Fruit fly (Drosophila melanogaster) whole organism, embryonic: ENCODE data around the gene UQCR-6.4L.
A peak's percentile ranks its signal among the peaks of the same experiment; 100 is the strongest.

Experiments used
- Ada2b ChIP-seq: fragments of 200-800 bp; sonication (Bioruptor generic); IDR thresholded peaks from 2 replicates; pipeline ENCODE4 v1.3.6; 2022; ENCODE audit warnings: missing biosample characterization, missing genetic modification characterization
- B-H1 ChIP-seq: fragments of 200-800 bp; sonication (Bioruptor generic); IDR thresholded peaks from 3 replicates; pipeline ENCODE4 v1.3.6; 2022; ENCODE audit warnings: missing biosample characterization, missing genetic modification characterization
- CG11093 ChIP-seq: fragments of 200-800 bp; sonication (Bioruptor generic); IDR thresholded peaks from 3 replicates; pipeline ENCODE4 v1.3.6; 2022; ENCODE audit warnings: missing biosample characterization, missing genetic modification characterization
- CG11560 ChIP-seq: fragments of 200-800 bp; sonication (Bioruptor generic); IDR thresholded peaks from 3 replicates; pipeline ENCODE4 v1.3.6; 2022; ENCODE audit warnings: missing biosample characterization, missing genetic modification characterization
- CG11696 ChIP-seq: fragments of 200-800 bp; sonication (Bioruptor generic); IDR thresholded peaks from 2 replicates; pipeline ENCODE4 v1.3.6; 2022; ENCODE audit warnings: missing biosample characterization, missing genetic modification characterization
- CG12236 ChIP-seq: fragments of 200-800 bp; sonication (Bioruptor generic); optimal IDR thresholded peaks from 2 replicates; lab custom pipeline; 2016; ENCODE audit warnings: missing biosample characterization, missing genetic modification characterization
- CG12299 ChIP-seq: fragments of 200-800 bp; sonication (Bioruptor generic); optimal IDR thresholded peaks from 2 replicates; lab custom pipeline; 2018; ENCODE audit warnings: missing biosample characterization, mild to moderate bottlenecking, missing genetic modification characterization
- CG12942 ChIP-seq: fragments of 200-800 bp; sonication (Bioruptor generic); optimal IDR thresholded peaks from 3 replicates; lab custom pipeline; 2016; ENCODE audit warnings: missing biosample characterization, missing genetic modification characterization
- CG14014 ChIP-seq: fragments of 200-800 bp; sonication (Bioruptor generic); IDR thresholded peaks from 2 replicates; pipeline ENCODE4 v1.3.6; 2022; ENCODE audit warnings: missing biosample characterization, missing genetic modification characterization
- CG14441 ChIP-seq: fragments of 200-800 bp; sonication (Bioruptor generic); IDR thresholded peaks from 2 replicates; pipeline ENCODE4 v1.3.6; 2022; ENCODE audit warnings: missing biosample characterization, missing genetic modification characterization
- CG17829 ChIP-seq: fragments of 200-800 bp; optimal IDR thresholded peaks from 2 replicates; lab custom pipeline; 2019; ENCODE audit warnings: missing biosample characterization, mild to moderate bottlenecking, missing genetic modification characterization, moderate library complexity
- CG18619 ChIP-seq: fragments of 200-800 bp; sonication (Bioruptor generic); optimal IDR thresholded peaks from 3 replicates; lab custom pipeline; 2017; ENCODE audit warnings: missing biosample characterization, mild to moderate bottlenecking, missing genetic modification characterization
- CG31224 ChIP-seq: fragments of 200-800 bp; sonication (Bioruptor generic); IDR thresholded peaks from 2 replicates; pipeline ENCODE4 v1.3.6; 2022; ENCODE audit warnings: missing biosample characterization, missing genetic modification characterization
- CG34224 ChIP-seq: fragments of 200-800 bp; sonication (Bioruptor generic); IDR thresholded peaks from 3 replicates; pipeline ENCODE4 v1.3.6; 2022; ENCODE audit warnings: missing biosample characterization, missing genetic modification characterization; ENCODE audit not compliant: partially characterized antibody
- CG34376 ChIP-seq: fragments of 200-800 bp; sonication (Bioruptor generic); optimal IDR thresholded peaks from 2 replicates; lab custom pipeline; 2018; ENCODE audit warnings: missing biosample characterization, mild to moderate bottlenecking, missing genetic modification characterization
- CG7839 ChIP-seq: fragments of 200-800 bp; sonication (Bioruptor generic); optimal IDR thresholded peaks from 3 replicates; lab custom pipeline; 2018; ENCODE audit warnings: missing biosample characterization, mild to moderate bottlenecking, missing genetic modification characterization, moderate library complexity
- CG9609 ChIP-seq: fragments of 200-800 bp; sonication (Bioruptor generic); optimal IDR thresholded peaks from 3 replicates; lab custom pipeline; 2016; ENCODE audit warnings: missing biosample characterization, missing genetic modification characterization
- Camta ChIP-seq: fragments of 200-800 bp; sonication (Bioruptor generic); optimal IDR thresholded peaks from 2 replicates; lab custom pipeline; 2016; ENCODE audit warnings: missing biosample characterization, missing genetic modification characterization
- Chrac-16 ChIP-seq: fragments of 200-800 bp; sonication (Bioruptor generic); optimal IDR thresholded peaks from 3 replicates; lab custom pipeline; 2016; ENCODE audit warnings: missing biosample characterization, missing genetic modification characterization
- CrebB ChIP-seq: fragments of 200-800 bp; sonication (Bioruptor generic); optimal IDR thresholded peaks from 3 replicates; lab custom pipeline; 2018; ENCODE audit warnings: missing biosample characterization, mild to moderate bottlenecking, missing genetic modification characterization
- D ChIP-seq, 2 experiments: fragments of 200-800 bp in 1 of 2; fragments of >200 bp in 1 of 2; sonication (Bioruptor generic) in 1 of 2; optimal IDR thresholded peaks; 2 replicates in 1 of 2; 3 replicates in 1 of 2; lab custom pipeline; 2017; ENCODE audit warnings: mild to moderate bottlenecking in 1 of 2, missing biosample characterization in 1 of 2, missing genetic modification characterization in 1 of 2, missing genetic modification reagents in 1 of 2
- Dad ChIP-seq: fragments of 200-800 bp; sonication (Bioruptor generic); optimal IDR thresholded peaks from 3 replicates; lab custom pipeline; 2016; ENCODE audit warnings: missing biosample characterization, missing genetic modification characterization
- Dref ChIP-seq: fragments of 200-800 bp; sonication (Bioruptor generic); IDR thresholded peaks from 2 replicates; pipeline ENCODE4 v1.3.6; 2022; ENCODE audit warnings: missing biosample characterization, missing genetic modification characterization
- Ets65A ChIP-seq: fragments of 200-800 bp; sonication (Bioruptor generic); peaks from one replicate; lab custom pipeline; 2016; ENCODE audit warnings: missing biosample characterization, missing genetic modification characterization
- MBD-R2 ChIP-seq: fragments of 200-800 bp; sonication (Bioruptor generic); IDR thresholded peaks from 2 replicates; pipeline ENCODE4 v1.3.6; 2022; ENCODE audit warnings: missing biosample characterization, missing genetic modification characterization
- PHDP ChIP-seq: fragments of 200-800 bp; sonication (Bioruptor generic); optimal IDR thresholded peaks from 3 replicates; lab custom pipeline; 2018; ENCODE audit warnings: missing biosample characterization, mild to moderate bottlenecking, missing genetic modification characterization, moderate library complexity
- Sox100B ChIP-seq: fragments of 200-800 bp; sonication (Bioruptor generic); optimal IDR thresholded peaks from 3 replicates; lab custom pipeline; 2018; ENCODE audit warnings: missing biosample characterization, mild to moderate bottlenecking, missing genetic modification characterization
- Sry-δ ChIP-seq: fragments of 200-800 bp; sonication (Bioruptor generic); optimal IDR thresholded peaks from 2 replicates; lab custom pipeline; 2016; ENCODE audit warnings: missing biosample characterization, missing genetic modification characterization
- bsh ChIP-seq, 2 experiments: fragments of 200-800 bp; sonication (Bioruptor generic); optimal IDR thresholded peaks; 2 replicates each; lab custom pipeline; 2017 to 2018; ENCODE audit warnings: mild to moderate bottlenecking in 2 of 2, missing biosample characterization in 2 of 2, missing genetic modification characterization in 2 of 2, moderate library complexity in 1 of 2
- chif ChIP-seq, 2 experiments: fragments of 200-800 bp; sonication (Bioruptor generic); optimal IDR thresholded peaks; 3 replicates each; lab custom pipeline; 2016; ENCODE audit warnings: missing biosample characterization in 2 of 2, missing genetic modification characterization in 2 of 2
- dan ChIP-seq: fragments of 200-800 bp; sonication (Bioruptor generic); IDR thresholded peaks from 2 replicates; pipeline ENCODE4 v1.3.6; 2022; ENCODE audit warnings: missing biosample characterization, missing genetic modification characterization
- disco-r ChIP-seq: fragments of 200-800 bp; sonication (Bioruptor generic); optimal IDR thresholded peaks from 2 replicates; lab custom pipeline; 2016; ENCODE audit warnings: missing biosample characterization, missing genetic modification characterization
- dpn ChIP-seq, 2 experiments: fragments of 200-800 bp; sonication (Bioruptor generic); optimal IDR thresholded peaks; 3 replicates each; lab custom pipeline; 2016; ENCODE audit warnings: missing biosample characterization in 2 of 2, missing genetic modification characterization in 2 of 2
- eve ChIP-seq, 2 experiments: fragments of >200 bp; optimal IDR thresholded peaks; 2 replicates each; lab custom pipeline; 2017; ENCODE audit warnings: missing biosample characterization in 2 of 2, missing genetic modification characterization in 2 of 2
- eyg ChIP-seq: fragments of 200-800 bp; sonication (Bioruptor generic); optimal IDR thresholded peaks from 3 replicates; lab custom pipeline; 2016; ENCODE audit warnings: missing biosample characterization, missing genetic modification characterization
- fd96Cb ChIP-seq: fragments of 200-800 bp; sonication (Bioruptor generic); optimal IDR thresholded peaks from 2 replicates; lab custom pipeline; 2018; ENCODE audit warnings: missing biosample characterization, mild to moderate bottlenecking, missing genetic modification characterization, moderate library complexity
- fru ChIP-seq: fragments of >200 bp; optimal IDR thresholded peaks from 2 replicates; lab custom pipeline; 2017
- fu2 ChIP-seq: fragments of 200-800 bp; sonication (Bioruptor generic); optimal IDR thresholded peaks from 2 replicates; lab custom pipeline; 2016; ENCODE audit warnings: missing biosample characterization, missing genetic modification characterization
- gce ChIP-seq: fragments of 200-800 bp; sonication (Bioruptor generic); IDR thresholded peaks from 3 replicates; pipeline ENCODE4 v1.3.6; 2022; ENCODE audit warnings: missing biosample characterization, missing genetic modification characterization
- gcm2 ChIP-seq: fragments of 200-800 bp; sonication (Bioruptor generic); optimal IDR thresholded peaks from 2 replicates; lab custom pipeline; 2016; ENCODE audit warnings: missing biosample characterization, missing genetic modification characterization
- grau ChIP-seq: fragments of 200-800 bp; optimal IDR thresholded peaks from 3 replicates; lab custom pipeline; 2019; ENCODE audit warnings: missing biosample characterization, mild to moderate bottlenecking, missing genetic modification characterization, moderate library complexity
- kni ChIP-seq: fragments of 200-800 bp; sonication (Bioruptor generic); optimal IDR thresholded peaks from 3 replicates; lab custom pipeline; 2017; ENCODE audit warnings: mild to moderate bottlenecking, missing biosample characterization, missing genetic modification reagents, missing genetic modification characterization
- lab ChIP-seq: fragments of 200-800 bp; sonication (Bioruptor generic); optimal IDR thresholded peaks from 3 replicates; lab custom pipeline; 2017; ENCODE audit warnings: missing biosample characterization, missing genetic modification characterization, mild to moderate bottlenecking, moderate library complexity, missing genetic modification reagents
- lilli ChIP-seq: fragments of 200-800 bp; sonication (Bioruptor generic); optimal IDR thresholded peaks from 3 replicates; lab custom pipeline; 2016; ENCODE audit warnings: missing biosample characterization, missing genetic modification characterization
- maf-S ChIP-seq: fragments of 200-800 bp; sonication (Bioruptor generic); optimal IDR thresholded peaks from 2 replicates; lab custom pipeline; 2016; ENCODE audit warnings: missing biosample characterization, missing genetic modification characterization
- oc ChIP-seq: fragments of 200-800 bp; sonication (Bioruptor generic); optimal IDR thresholded peaks from 2 replicates; lab custom pipeline; 2018; ENCODE audit warnings: missing biosample characterization, mild to moderate bottlenecking, missing genetic modification characterization, moderate library complexity
- pzg ChIP-seq: fragments of 200-800 bp; sonication (Bioruptor generic); optimal IDR thresholded peaks from 3 replicates; lab custom pipeline; 2018; ENCODE audit warnings: missing biosample characterization, mild to moderate bottlenecking, missing genetic modification characterization, moderate library complexity
- seq ChIP-seq: fragments of 200-800 bp; sonication (Bioruptor generic); IDR thresholded peaks from 2 replicates; pipeline ENCODE4 v1.3.6; 2022; ENCODE audit warnings: missing biosample characterization, missing genetic modification characterization
- sob ChIP-seq: fragments of 200-800 bp; sonication (Bioruptor generic); IDR thresholded peaks from 2 replicates; pipeline ENCODE4 v1.3.6; 2022; ENCODE audit warnings: missing biosample characterization, missing genetic modification characterization
- tx ChIP-seq: fragments of 200-800 bp; sonication (Bioruptor generic); optimal IDR thresholded peaks from 2 replicates; lab custom pipeline; 2016; ENCODE audit warnings: missing biosample characterization, missing genetic modification characterization
- wek ChIP-seq: fragments of 200-800 bp; sonication (Bioruptor generic); optimal IDR thresholded peaks from 3 replicates; lab custom pipeline; 2018; ENCODE audit warnings: missing biosample characterization, mild to moderate bottlenecking, missing genetic modification characterization, moderate library complexity

UQCR-6.4L gene

DNA sequence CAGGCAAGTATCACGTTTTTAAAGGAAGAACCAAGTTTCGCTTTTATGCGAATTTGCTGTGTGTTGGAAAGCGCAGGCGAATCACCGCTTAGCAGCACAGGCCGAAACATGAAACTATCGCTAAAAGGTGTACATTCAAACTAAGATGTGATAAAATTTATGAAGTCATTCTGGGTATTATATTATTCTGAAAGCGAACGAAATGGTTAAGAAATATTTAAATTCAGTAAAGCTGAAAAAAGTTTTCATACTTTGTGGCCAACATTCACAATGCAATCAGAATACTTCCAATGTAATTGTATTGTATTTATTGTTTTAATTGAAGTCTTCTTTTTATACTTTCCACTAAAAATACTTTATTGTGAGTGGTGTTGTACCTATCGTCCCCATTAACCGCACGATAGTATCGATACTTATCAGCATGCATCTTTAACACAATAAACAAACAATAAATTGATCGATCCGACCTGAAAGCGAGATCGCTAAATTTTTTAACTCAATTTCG is 14.7 kb downstream of the UQCR-6.4L start, which contains the start of gene Smn (continued):
- TF ChIP-seq Sox100B = no peak
- TF ChIP-seq CG12942 (GFP tag; lab: Kevin White, UChicago) = peak; percentile 22
- TF ChIP-seq fd96Cb = no peak
- peak; percentile 40 for TF ChIP-seq CG7839 (tag; lab: Kevin White, UChicago)
- TF ChIP-seq CG11093 = 0 out of 3 replicates have a peak, but pooled peaks have one; percentile 13
- peak; percentile 53 for TF ChIP-seq lab (GFP tag; lab: Kevin White, UChicago)
- TF ChIP-seq fru = no peak
- peak; percentile 3 for TF ChIP-seq Dad (GFP tag; lab: Kevin White, UChicago)
- no peak for TF ChIP-seq CG14014 (GFP tag; lab: Robert Waterston, UW)
- TF ChIP-seq B-H1 (GFP tag; lab: Robert Waterston, UW) = no peak
- peak; percentile 36 for TF ChIP-seq CG9609 (GFP tag; lab: Kevin White, UChicago)
- TF ChIP-seq CrebB = no peak
- TF ChIP-seq lilli = peak; percentile 73
- TF ChIP-seq grau = peak; percentile 53
- TF ChIP-seq CG12299 (tag; lab: Kevin White, UChicago) = no peak
- TF ChIP-seq disco-r = no peak
- 0 out of 2 replicates have a peak, but pooled peaks have one; percentile 20 for TF ChIP-seq sob (GFP tag; lab: Robert Waterston, UW)
- peak; percentile 39 to 58 for TF ChIP-seq dpn (GFP tag; optimal IDR thresholded peaks at IDR 0.05; lab: Kevin White, UChicago)
- TF ChIP-seq kni = peak; percentile 35
- peak; percentile 62 for TF ChIP-seq Camta (GFP tag; lab: Kevin White, UChicago)
- TF ChIP-seq CG11560 (tag; lab: Robert Waterston, UW) = no peak
- peak; percentile 78 for TF ChIP-seq Ets65A (GFP tag; lab: Kevin White, UChicago)
- no peak for TF ChIP-seq eyg (GFP tag; lab: Kevin White, UChicago)
- TF ChIP-seq CG12236 = no peak
- TF ChIP-seq oc = no peak
- TF ChIP-seq CG17829 (tag; lab: Kevin White, UChicago) = peak; percentile 43
- TF ChIP-seq maf-S (GFP tag; lab: Kevin White, UChicago) = no peak
- TF ChIP-seq fu2 (GFP tag; lab: Kevin White, UChicago) = peak; percentile 51
- TF ChIP-seq wek = no peak
- no peak for TF ChIP-seq dan (GFP tag; lab: Robert Waterston, UW)
- TF ChIP-seq CG18619 = no peak
- no peak for TF ChIP-seq tx
- peak; percentile 53 for TF ChIP-seq Chrac-16 (GFP tag; lab: Kevin White, UChicago)
- no peak for TF ChIP-seq eve (GFP tag; optimal IDR thresholded peaks at IDR 0.05; lab: Kevin White, UChicago)
- no peak for TF ChIP-seq CG14441 (GFP tag; lab: Robert Waterston, UW)
- no peak for TF ChIP-seq CG31224 (GFP tag; lab: Robert Waterston, UW)
- peak; percentile 81 for TF ChIP-seq CG34224
- TF ChIP-seq CG34376 (GFP tag; lab: Kevin White, UChicago) = peak; percentile 49
- peak; percentile 55 for TF ChIP-seq MBD-R2 (GFP tag; lab: Robert Waterston, UW)
- no peak for TF ChIP-seq seq
- TF ChIP-seq CG11696 = no peak
- TF ChIP-seq Ada2b = peak; percentile 15; the same call in 1 of the 2 replicates
- peak; percentile 85 for TF ChIP-seq Sry-δ (GFP tag; lab: Kevin White, UChicago)
- no peak for TF ChIP-seq gce (GFP tag; lab: Robert Waterston, UW)
- TF ChIP-seq D (optimal IDR thresholded peaks at IDR 0.05; lab: Kevin White, UChicago) = no peak
- TF ChIP-seq D (GFP tag; optimal IDR thresholded peaks at IDR 0.05; lab: Kevin White, UChicago) = no peak
- TF ChIP-seq chif (GFP tag; optimal IDR thresholded peaks at IDR 0.05; lab: Kevin White, UChicago) = no peak
- TF ChIP-seq gcm2 = no peak
- TF ChIP-seq Dref (GFP tag; lab: Robert Waterston, UW) = peak; percentile 65
- TF ChIP-seq bsh (GFP tag; optimal IDR thresholded peaks at IDR 0.05; lab: Kevin White, UChicago) = peak in 1 of 2 experiments; percentile 30
- peak; percentile 45 for TF ChIP-seq pzg (GFP tag; lab: Kevin White, UChicago)
- TF ChIP-seq PHDP = peak; percentile 47
